Fruit fly (Drosophila melanogaster) whole organism, embryonic: ENCODE results near the gene CG6567.
A peak's percentile ranks its signal among the peaks of the same experiment; 100 is the strongest.

ENCODE experiments used
- CG10209 ChIP-seq: fragments of 200-800 bp; sonication (Bioruptor generic); optimal IDR thresholded peaks from 3 replicates; lab custom pipeline; 2017; ENCODE audit warnings: missing biosample characterization, mild to moderate bottlenecking, missing genetic modification characterization, missing genetic modification reagents
- CG1024 ChIP-seq: fragments of 200-800 bp; sonication (Bioruptor generic); IDR thresholded peaks from 2 replicates; pipeline ENCODE4 v1.3.6; 2022; ENCODE audit warnings: missing biosample characterization, missing genetic modification characterization
- CG10267 ChIP-seq: fragments of 200-800 bp; sonication (Bioruptor generic); optimal IDR thresholded peaks from 2 replicates; lab custom pipeline; 2018; ENCODE audit warnings: missing biosample characterization, mild to moderate bottlenecking, missing genetic modification characterization, moderate library complexity
- CG10366 ChIP-seq: fragments of 200-800 bp; sonication (Bioruptor generic); IDR thresholded peaks from 2 replicates; pipeline ENCODE4 v1.3.6; 2022; ENCODE audit warnings: missing biosample characterization, missing genetic modification characterization
- CG10979 ChIP-seq: fragments of 200-800 bp; sonication (Bioruptor generic); optimal IDR thresholded peaks from 2 replicates; lab custom pipeline; 2018; ENCODE audit warnings: missing biosample characterization, mild to moderate bottlenecking, missing genetic modification characterization, moderate library complexity
- CG11504 ChIP-seq: fragments of 200-800 bp; sonication (Bioruptor generic); optimal IDR thresholded peaks from 3 replicates; lab custom pipeline; 2019; ENCODE audit warnings: missing biosample characterization, mild to moderate bottlenecking, missing genetic modification characterization, moderate library complexity
- CG12219 ChIP-seq: fragments of 200-800 bp; sonication (Bioruptor generic); optimal IDR thresholded peaks from 3 replicates; lab custom pipeline; 2018; ENCODE audit warnings: missing biosample characterization, mild to moderate bottlenecking, missing genetic modification characterization
- CG1233 ChIP-seq: fragments of 200-800 bp; sonication (Bioruptor generic); optimal IDR thresholded peaks from 4 replicates; lab custom pipeline; 2018; ENCODE audit warnings: missing biosample characterization, mild to moderate bottlenecking, missing genetic modification characterization
- CG17802 ChIP-seq: fragments of 200-800 bp; sonication (Bioruptor generic); optimal IDR thresholded peaks from 2 replicates; lab custom pipeline; 2018; ENCODE audit warnings: missing biosample characterization, mild to moderate bottlenecking, missing genetic modification characterization, moderate library complexity
- CG18262 ChIP-seq: fragments of 200-800 bp; optimal IDR thresholded peaks from 3 replicates; lab custom pipeline; 2019; ENCODE audit warnings: missing biosample characterization, mild to moderate bottlenecking, missing genetic modification characterization, moderate library complexity
- CG2875 ChIP-seq: fragments of 200-800 bp; sonication (Bioruptor generic); optimal IDR thresholded peaks from 2 replicates; lab custom pipeline; 2017; ENCODE audit warnings: missing biosample characterization, mild to moderate bottlenecking, missing genetic modification characterization, missing genetic modification reagents
- CG33557 ChIP-seq: fragments of 200-800 bp; sonication (Bioruptor generic); optimal IDR thresholded peaks from 2 replicates; lab custom pipeline; 2019; ENCODE audit warnings: missing biosample characterization, mild to moderate bottlenecking, missing genetic modification characterization, moderate library complexity
- CG42726 ChIP-seq: fragments of 200-800 bp; sonication (Bioruptor generic); IDR thresholded peaks from 2 replicates; pipeline ENCODE4 v1.3.6; 2022; ENCODE audit warnings: missing biosample characterization, missing genetic modification characterization; ENCODE audit not compliant: partially characterized antibody
- CG43689 ChIP-seq: fragments of 200-800 bp; sonication (Bioruptor generic); IDR thresholded peaks from 2 replicates; pipeline ENCODE4 v1.3.6; 2022; ENCODE audit warnings: missing biosample characterization, missing genetic modification characterization
- CG6689 ChIP-seq: fragments of 200-800 bp; sonication (Bioruptor generic); IDR thresholded peaks from 2 replicates; pipeline ENCODE4 v1.3.6; 2022; ENCODE audit warnings: missing biosample characterization, missing genetic modification characterization
- CG7928 ChIP-seq: fragments of 200-800 bp; sonication (Bioruptor generic); optimal IDR thresholded peaks from 2 replicates; lab custom pipeline; 2017; ENCODE audit warnings: missing biosample characterization, mild to moderate bottlenecking, missing genetic modification characterization
- CG8924 ChIP-seq: fragments of 200-800 bp; optimal IDR thresholded peaks from 3 replicates; lab custom pipeline; 2019; ENCODE audit warnings: missing biosample characterization, mild to moderate bottlenecking, missing genetic modification characterization, moderate library complexity
- CG8944 ChIP-seq: fragments of 200-800 bp; sonication (Bioruptor generic); optimal IDR thresholded peaks from 3 replicates; lab custom pipeline; 2016; ENCODE audit warnings: missing biosample characterization, missing genetic modification characterization
- CTCF ChIP-seq: fragments of 200-800 bp; sonication (Bioruptor generic); optimal IDR thresholded peaks from 2 replicates; lab custom pipeline; 2017; ENCODE audit warnings: missing biosample characterization, mild to moderate bottlenecking, missing genetic modification characterization, moderate library complexity
- Dip3 ChIP-seq: fragments of 200-800 bp; sonication (Bioruptor generic); optimal IDR thresholded peaks from 3 replicates; lab custom pipeline; 2016; ENCODE audit warnings: missing biosample characterization, missing genetic modification characterization
- Doc2 ChIP-seq: fragments of 200-800 bp; sonication (Bioruptor generic); IDR thresholded peaks from 2 replicates; pipeline ENCODE4 v1.3.6; 2022; ENCODE audit warnings: missing biosample characterization, missing genetic modification characterization
- ERR ChIP-seq: fragments of 200-800 bp; sonication (Bioruptor generic); optimal IDR thresholded peaks from 2 replicates; lab custom pipeline; 2016; ENCODE audit warnings: missing biosample characterization, missing genetic modification characterization
- HLH54F ChIP-seq: fragments of 200-800 bp; sonication (Bioruptor generic); optimal IDR thresholded peaks from 3 replicates; lab custom pipeline; 2016; ENCODE audit warnings: missing biosample characterization, missing genetic modification characterization
- Hr3 ChIP-seq: fragments of 200-800 bp; sonication (Bioruptor generic); optimal IDR thresholded peaks from 3 replicates; lab custom pipeline; 2016; ENCODE audit warnings: missing biosample characterization, missing genetic modification characterization
- Kr ChIP-seq: fragments of 200-800 bp; sonication (Bioruptor generic); optimal IDR thresholded peaks from 2 replicates; lab custom pipeline; 2017; ENCODE audit warnings: missing biosample characterization, mild to moderate bottlenecking, missing genetic modification characterization
- Max ChIP-seq: fragments of 200-800 bp; sonication (Bioruptor generic); optimal IDR thresholded peaks from 2 replicates; lab custom pipeline; 2016; ENCODE audit warnings: missing biosample characterization, mild to moderate bottlenecking, missing genetic modification characterization
- NC2β ChIP-seq: fragments of 200-800 bp; sonication (Bioruptor generic); optimal IDR thresholded peaks from 2 replicates; lab custom pipeline; 2016; ENCODE audit warnings: missing biosample characterization, missing genetic modification characterization
- Ptx1 ChIP-seq: fragments of 200-800 bp; sonication (Bioruptor generic); IDR thresholded peaks from 2 replicates; pipeline ENCODE4 v1.3.6; 2022; ENCODE audit warnings: missing biosample characterization, missing genetic modification characterization
- Sox100B ChIP-seq: fragments of 200-800 bp; sonication (Bioruptor generic); optimal IDR thresholded peaks from 3 replicates; lab custom pipeline; 2018; ENCODE audit warnings: missing biosample characterization, mild to moderate bottlenecking, missing genetic modification characterization
- Stat92E ChIP-seq, 3 experiments: fragments of >200 bp in 2 of 3; fragments of 200-800 bp in 1 of 3; sonication (Bioruptor generic) in 1 of 3; optimal IDR thresholded peaks; 2 replicates each; lab custom pipeline; 2017 to 2019; ENCODE audit warnings: missing biosample characterization in 3 of 3, missing genetic modification characterization in 3 of 3, mild to moderate bottlenecking in 1 of 3, moderate library complexity in 1 of 3
- Tbp ChIP-seq: fragments of >200 bp; optimal IDR thresholded peaks from 2 replicates; lab custom pipeline; 2018; ENCODE audit warnings: missing biosample characterization, missing genetic modification characterization
- YL-1 ChIP-seq: fragments of 200-800 bp; sonication (Bioruptor generic); optimal IDR thresholded peaks from 3 replicates; lab custom pipeline; 2017; ENCODE audit warnings: missing biosample characterization, mild to moderate bottlenecking, missing genetic modification characterization
- amos ChIP-seq: fragments of 200-800 bp; sonication (Bioruptor generic); IDR thresholded peaks from 2 replicates; pipeline ENCODE4 v1.3.6; 2022; ENCODE audit warnings: missing biosample characterization, missing genetic modification characterization; ENCODE audit not compliant: partially characterized antibody
- aop ChIP-seq: fragments of 200-800 bp; sonication (Bioruptor generic); IDR thresholded peaks from 2 replicates; pipeline ENCODE4 v1.3.6; 2022; ENCODE audit warnings: missing biosample characterization, missing genetic modification characterization
- cato ChIP-seq: fragments of 200-800 bp; sonication (Bioruptor generic); optimal IDR thresholded peaks from 2 replicates; lab custom pipeline; 2016; ENCODE audit warnings: missing biosample characterization, missing genetic modification characterization, borderline replicate concordance
- chinmo ChIP-seq: fragments of 200-800 bp; sonication (Bioruptor generic); IDR thresholded peaks from 4 replicates; pipeline ENCODE4 v1.3.6; 2022; ENCODE audit warnings: missing biosample characterization, missing genetic modification characterization; ENCODE audit not compliant: partially characterized antibody
- crc ChIP-seq: fragments of 200-800 bp; sonication (Bioruptor generic); optimal IDR thresholded peaks from 2 replicates; lab custom pipeline; 2016; ENCODE audit warnings: missing biosample characterization, missing genetic modification characterization
- croc ChIP-seq: fragments of 200-800 bp; sonication (Bioruptor generic); conservative IDR thresholded peaks from 3 replicates; pipeline ENCODE4 v1.3.6; 2022; ENCODE audit warnings: missing biosample characterization, missing genetic modification characterization
- ems ChIP-seq: fragments of 200-800 bp; sonication (Bioruptor generic); optimal IDR thresholded peaks from 3 replicates; lab custom pipeline; 2016; ENCODE audit warnings: missing biosample characterization, missing genetic modification characterization
- eve ChIP-seq, 2 experiments: fragments of >200 bp; optimal IDR thresholded peaks; 2 replicates each; lab custom pipeline; 2017; ENCODE audit warnings: missing biosample characterization in 2 of 2, missing genetic modification characterization in 2 of 2
- exex ChIP-seq: fragments of 200-800 bp; sonication (Bioruptor generic); optimal IDR thresholded peaks from 4 replicates; lab custom pipeline; 2018; ENCODE audit warnings: missing biosample characterization, mild to moderate bottlenecking, missing genetic modification characterization, moderate library complexity
- fru ChIP-seq: fragments of >200 bp; optimal IDR thresholded peaks from 2 replicates; lab custom pipeline; 2017
- mld ChIP-seq: fragments of 200-800 bp; sonication (Bioruptor generic); IDR thresholded peaks from 3 replicates; pipeline ENCODE4 v1.3.6; 2022; ENCODE audit warnings: missing biosample characterization, missing genetic modification characterization; ENCODE audit not compliant: partially characterized antibody
- repo ChIP-seq: fragments of 200-800 bp; sonication (Bioruptor generic); optimal IDR thresholded peaks from 2 replicates; lab custom pipeline; 2016; ENCODE audit warnings: missing biosample characterization, missing genetic modification characterization
- sima ChIP-seq: fragments of 200-800 bp; sonication (Bioruptor generic); optimal IDR thresholded peaks from 2 replicates; lab custom pipeline; 2016; ENCODE audit warnings: missing biosample characterization, missing genetic modification characterization
- tgo ChIP-seq: fragments of 200-800 bp; sonication (Bioruptor generic); IDR thresholded peaks from 3 replicates; pipeline ENCODE4 v1.3.6; 2022; ENCODE audit warnings: missing biosample characterization, missing genetic modification characterization
- tx ChIP-seq: fragments of 200-800 bp; sonication (Bioruptor generic); optimal IDR thresholded peaks from 2 replicates; lab custom pipeline; 2016; ENCODE audit warnings: missing biosample characterization, missing genetic modification characterization
- unc-4 ChIP-seq: fragments of 200-800 bp; sonication (Bioruptor generic); IDR thresholded peaks from 2 replicates; pipeline ENCODE4 v1.3.6; 2022; ENCODE audit warnings: missing biosample characterization, missing genetic modification characterization; ENCODE audit not compliant: partially characterized antibody
- yki ChIP-seq: fragments of >200 bp; optimal IDR thresholded peaks from 3 replicates; lab custom pipeline; 2018

CG6567 gene

DNA sequence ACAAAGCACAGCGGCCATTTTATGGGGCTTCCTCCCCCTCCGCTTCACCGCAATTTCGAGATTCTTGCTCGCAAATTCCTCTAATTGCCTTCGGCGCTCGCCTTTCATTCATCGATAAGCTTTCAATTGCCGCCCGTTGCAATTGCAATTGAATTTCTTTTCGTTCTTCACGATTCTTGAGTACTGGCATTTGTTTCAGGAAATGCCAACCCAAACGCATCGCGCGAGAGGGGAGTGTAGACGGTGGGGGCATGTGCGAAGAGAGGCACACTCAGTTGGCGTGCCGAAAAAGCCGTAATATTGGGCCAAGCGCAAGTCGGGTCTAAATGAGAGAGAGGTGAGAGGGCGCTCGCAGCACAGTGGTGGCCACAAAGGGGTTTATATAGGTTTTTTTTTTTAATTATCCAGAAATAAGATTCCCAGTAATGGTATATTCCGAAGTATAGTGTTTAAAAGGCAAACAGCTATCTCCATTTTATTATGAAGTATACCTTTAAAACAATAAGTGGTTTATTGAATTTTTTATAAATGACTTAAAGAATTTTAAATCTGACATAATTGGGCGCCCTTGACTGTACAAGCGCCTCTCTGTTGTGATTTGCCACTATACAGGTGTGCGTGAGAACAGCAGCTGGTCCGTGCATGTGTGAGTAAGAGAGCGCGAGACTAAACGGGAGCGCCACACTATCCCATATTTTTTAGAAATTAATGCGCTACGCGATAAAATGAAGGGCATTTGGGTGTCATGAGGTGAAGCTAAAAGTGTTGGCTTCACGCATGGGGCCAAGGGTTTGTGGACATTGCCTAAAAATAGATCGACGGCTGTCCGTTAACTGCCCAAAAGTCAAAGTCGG is 32.4 kb upstream of the CG6567 start (continued):
- peak; percentile 88 for TF ChIP-seq CG8924 (tag; lab: Kevin White, UChicago)
- TF ChIP-seq Sox100B (GFP tag; lab: Kevin White, UChicago): peak; percentile 89
- TF ChIP-seq CG11504: peak; percentile 90
- TF ChIP-seq crc: peak; percentile 87
- peak; percentile 79 for TF ChIP-seq HLH54F (GFP tag; lab: Kevin White, UChicago)
- TF ChIP-seq CG1024: 0 out of 2 replicates have a peak, but pooled peaks have one; percentile 29
- TF ChIP-seq fru (lab: Kevin White, UChicago): no peak
- peak; percentile 88 for TF ChIP-seq tgo (GFP tag; lab: Robert Waterston, UW)
- peak; percentile 69 for TF ChIP-seq CG43689 (GFP tag; lab: Robert Waterston, UW)
- TF ChIP-seq Hr3 (GFP tag; lab: Kevin White, UChicago): peak; percentile 85
- peak; percentile 29 for TF ChIP-seq sima (GFP tag; lab: Kevin White, UChicago)
- TF ChIP-seq eve (GFP tag; optimal IDR thresholded peaks at IDR 0.05; lab: Kevin White, UChicago): no peak
- TF ChIP-seq CG8944 (GFP tag; lab: Kevin White, UChicago): peak; percentile 79
- peak; percentile 91 for TF ChIP-seq Ptx1 (GFP tag; lab: Robert Waterston, UW)
- peak; percentile 69 for TF ChIP-seq repo (GFP tag; lab: Kevin White, UChicago)
- TF ChIP-seq CG1233 (GFP tag; lab: Kevin White, UChicago): peak; percentile 76
- peak; percentile 13 for TF ChIP-seq CG17802
- peak; percentile 37; the same call in 1 of the 2 replicates for TF ChIP-seq Doc2 (GFP tag; lab: Robert Waterston, UW)
- TF ChIP-seq CG7928 (GFP tag; lab: Kevin White, UChicago): peak; percentile 56
- peak; percentile 80 for TF ChIP-seq CG2875 (GFP tag; lab: Kevin White, UChicago)
- TF ChIP-seq amos: no peak
- TF ChIP-seq tx (GFP tag; lab: Kevin White, UChicago): peak; percentile 71
- TF ChIP-seq CG6689 (GFP tag; lab: Robert Waterston, UW): peak; percentile 87
- peak; percentile 34 for TF ChIP-seq CTCF
- TF ChIP-seq CG10267 (tag; lab: Kevin White, UChicago): peak; percentile 85
- peak; percentile 39 for TF ChIP-seq YL-1 (GFP tag; lab: Kevin White, UChicago)
- peak; percentile 85 for TF ChIP-seq CG18262 (tag; lab: Kevin White, UChicago)
- TF ChIP-seq CG10366 (GFP tag; lab: Robert Waterston, UW): peak; percentile 85
- no peak for TF ChIP-seq CG42726 (GFP tag; lab: Robert Waterston, UW)
- 0 out of 2 replicates have a peak, but pooled peaks have one; percentile 35 for TF ChIP-seq unc-4 (GFP tag; lab: Robert Waterston, UW)
- TF ChIP-seq Stat92E (GFP tag; optimal IDR thresholded peaks at IDR 0.05; lab: Kevin White, UChicago): peak in 1 of 3 experiments; percentile 74
- no peak for TF ChIP-seq mld (GFP tag; lab: Robert Waterston, UW)
- peak; percentile 84 for TF ChIP-seq CG33557 (GFP tag; lab: Kevin White, UChicago)
- TF ChIP-seq Kr (GFP tag; lab: Kevin White, UChicago): no peak
- peak; percentile 78 for TF ChIP-seq ERR (GFP tag; lab: Kevin White, UChicago)
- peak; percentile 80 for TF ChIP-seq croc (GFP tag; lab: Robert Waterston, UW)
- peak; percentile 81 for TF ChIP-seq Max (GFP tag; lab: Kevin White, UChicago)
- peak; percentile 69 for TF ChIP-seq NC2β (GFP tag; lab: Kevin White, UChicago)
- TF ChIP-seq ems (GFP tag; lab: Kevin White, UChicago): peak; percentile 92
- TF ChIP-seq Tbp (GFP tag; lab: Kevin White, UChicago): no peak
- TF ChIP-seq yki (lab: Kevin White, UChicago): peak; percentile 55
- peak; percentile 72 for TF ChIP-seq exex (tag; lab: Kevin White, UChicago)
- peak; percentile 76; the same call in 3 of the 4 replicates for TF ChIP-seq chinmo (GFP tag; lab: Robert Waterston, UW)
- peak; percentile 57 for TF ChIP-seq cato (GFP tag; lab: Kevin White, UChicago)
- peak; percentile 91 for TF ChIP-seq CG10209 (GFP tag; lab: Kevin White, UChicago)
- TF ChIP-seq aop (GFP tag; lab: Robert Waterston, UW): no peak
- peak; percentile 85 for TF ChIP-seq Dip3 (GFP tag; lab: Kevin White, UChicago)
- TF ChIP-seq CG10979 (tag; lab: Kevin White, UChicago): peak; percentile 89
- peak; percentile 83 for TF ChIP-seq CG12219 (GFP tag; lab: Kevin White, UChicago)
